Worm (Caenorhabditis elegans): ENCODE data around the gene rsp-6.

The rsp-6 gene

ce11 chrIV:7824649-7825048, 33.6 kb upstream of the rsp-6 start:
- TF ChIP-seq tra-4 (tag; optimal IDR thresholded peaks at IDR 0.05), result no peak
- TF ChIP-seq aly-1 (tag; optimal IDR thresholded peaks at IDR 0.05), result no peak
- TF ChIP-seq pes-1 (GFP tag; IDR thresholded peaks at IDR 0.05), result no peak
- no peak for TF ChIP-seq tbx-37 (GFP tag; conservative IDR thresholded peaks at IDR 0.05)
- TF ChIP-seq ama-1 (optimal IDR thresholded peaks at IDR 0.05), result no peak
- no peak for TF ChIP-seq tbx-11 (GFP tag; IDR thresholded peaks at IDR 0.05)
- no peak for TF ChIP-seq B0310.2 (tag; optimal IDR thresholded peaks at IDR 0.05)
- no peak for TF ChIP-seq hnd-1 (tag; optimal IDR thresholded peaks at IDR 0.05)
- no peak for TF ChIP-seq scrt-1 (GFP tag; IDR thresholded peaks at IDR 0.05)
- TF ChIP-seq sea-1 (GFP tag; conservative IDR thresholded peaks at IDR 0.05), result no peak
- no peak for TF ChIP-seq hmg-4 (GFP tag; optimal IDR thresholded peaks at IDR 0.05)

DNA sequence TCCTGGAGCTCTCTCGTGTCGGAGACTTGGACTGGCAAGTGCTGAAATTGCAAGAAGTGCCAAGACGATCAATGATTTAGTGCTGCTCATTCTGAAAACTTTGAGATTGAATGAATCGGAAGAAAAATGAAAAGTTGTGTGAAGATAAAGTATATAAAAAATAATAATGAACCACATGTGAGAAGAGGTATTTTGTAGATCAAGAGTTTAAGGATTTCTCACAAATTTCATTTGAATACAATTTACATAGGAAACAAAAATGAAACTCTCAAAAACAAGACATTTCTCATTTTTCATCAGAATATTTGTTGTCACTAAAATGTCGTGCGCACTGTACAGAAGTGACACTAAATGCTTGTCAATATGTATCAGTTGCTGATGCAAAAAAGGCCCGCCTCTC, 31.5 kb upstream of the rsp-6 start, which contains the start of gene T14A8.2:
Gene T14A8.2 (minus strand): TSS at position 101 of the 400 bp plus-strand sequence.
- TF ChIP-seq sea-1 (GFP tag; conservative IDR thresholded peaks at IDR 0.05) (no peak), scrt-1 (GFP tag; IDR thresholded peaks at IDR 0.05) (no peak), hnd-1 (tag; optimal IDR thresholded peaks at IDR 0.05) (no peak)

DNA sequence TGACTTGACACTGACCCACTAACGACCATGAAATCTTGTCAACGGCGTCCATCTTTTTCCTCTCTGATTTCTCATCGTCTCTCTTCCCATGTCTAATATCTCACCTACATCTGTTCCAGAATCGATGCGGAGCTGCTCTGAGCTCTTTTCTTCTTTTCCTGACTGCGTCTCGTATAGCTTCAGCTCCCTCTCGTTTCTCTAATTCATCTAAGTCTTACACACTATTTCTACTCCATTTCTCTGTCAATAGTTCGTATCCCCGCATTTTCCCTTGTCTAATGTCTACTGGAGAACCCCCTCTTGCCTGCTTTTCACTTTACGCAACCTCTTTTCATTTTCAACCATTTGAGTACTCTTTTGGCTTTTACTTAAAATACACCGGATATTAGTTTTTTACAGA, 26.8 kb upstream of the rsp-6 start, which contains the start of gene ric-3:
Gene ric-3 (plus strand): TSS at position 400 of the 400 bp plus-strand sequence.
- TF ChIP-seq tbx-37 (GFP tag; conservative IDR thresholded peaks at IDR 0.05) (no peak), sea-1 (GFP tag; conservative IDR thresholded peaks at IDR 0.05) (no peak), ceh-36 (tag; optimal IDR thresholded peaks at IDR 0.05) (no peak), ets-7 (tag; optimal IDR thresholded peaks at IDR 0.05) (no peak), hmbx-1 (tag; optimal IDR thresholded peaks at IDR 0.05) (no peak), tra-4 (tag; optimal IDR thresholded peaks at IDR 0.05) (no peak), ama-1 (optimal IDR thresholded peaks at IDR 0.05) (no peak), aly-1 (tag; optimal IDR thresholded peaks at IDR 0.05) (no peak), flt-1 (GFP tag; IDR thresholded peaks at IDR 0.05) (no peak)

- TF ChIP-seq ama-1 (optimal IDR thresholded peaks at IDR 0.05) (no peak), tbx-11 (GFP tag; IDR thresholded peaks at IDR 0.05) (no peak), ets-7 (tag; optimal IDR thresholded peaks at IDR 0.05) (no peak), sea-1 (GFP tag; conservative IDR thresholded peaks at IDR 0.05) (no peak), B0310.2 (tag; optimal IDR thresholded peaks at IDR 0.05) (no peak), ceh-13 (GFP tag; optimal IDR thresholded peaks at IDR 0.05) (no peak)
Observed at ce11 chrIV:7816402-7817102, 25.5 kb upstream of the rsp-6 start.

DNA sequence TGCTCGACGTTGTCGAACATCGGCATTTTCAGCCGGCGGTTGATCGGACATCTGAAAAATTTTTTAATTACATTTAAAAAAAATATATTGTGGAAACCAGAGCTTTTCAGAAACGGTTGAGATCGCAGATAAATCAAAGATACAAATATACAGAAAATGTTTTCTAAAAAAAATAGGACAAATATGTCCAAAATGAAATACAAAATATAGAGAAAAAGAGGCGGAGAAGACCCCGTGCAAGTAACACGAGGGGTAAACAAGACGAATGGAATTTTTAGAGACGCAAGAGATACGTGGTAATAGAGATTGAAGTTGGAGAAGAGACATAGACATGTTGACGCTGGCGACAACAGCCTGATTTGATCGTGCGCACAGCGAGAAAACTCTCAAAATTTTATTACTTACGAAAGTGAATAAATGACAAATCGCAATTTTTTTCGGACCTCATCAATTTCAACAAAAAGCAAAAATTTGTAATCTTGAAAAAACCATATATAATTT, 24.7 kb upstream of the rsp-6 start, which contains the start of gene cdgs-1:
Gene cdgs-1 (minus strand): TSS at position 51 of the 501 bp plus-strand sequence.
- no peak for TF ChIP-seq hmbx-1 (tag; optimal IDR thresholded peaks at IDR 0.05)
- no peak for TF ChIP-seq sea-1 (GFP tag; conservative IDR thresholded peaks at IDR 0.05)
- TF ChIP-seq pes-1 (GFP tag; IDR thresholded peaks at IDR 0.05), result no peak
- no peak for TF ChIP-seq F13C5.2 (tag; optimal IDR thresholded peaks at IDR 0.05)
- no peak for TF ChIP-seq ets-7 (tag; optimal IDR thresholded peaks at IDR 0.05)
- TF ChIP-seq aly-1 (tag; optimal IDR thresholded peaks at IDR 0.05), result no peak
- TF ChIP-seq tbx-11 (GFP tag; IDR thresholded peaks at IDR 0.05), result no peak
- TF ChIP-seq flt-1 (GFP tag; IDR thresholded peaks at IDR 0.05), result no peak
- TF ChIP-seq hnd-1 (tag; optimal IDR thresholded peaks at IDR 0.05), result no peak
- TF ChIP-seq tra-4 (tag; optimal IDR thresholded peaks at IDR 0.05), result no peak
- TF ChIP-seq ceh-36 (tag; optimal IDR thresholded peaks at IDR 0.05), result no peak
- TF ChIP-seq ceh-13 (GFP tag; optimal IDR thresholded peaks at IDR 0.05), result no peak
- no peak for TF ChIP-seq tbx-37 (GFP tag; conservative IDR thresholded peaks at IDR 0.05)
- no peak for TF ChIP-seq B0310.2 (tag; optimal IDR thresholded peaks at IDR 0.05)
- TF ChIP-seq scrt-1 (GFP tag; IDR thresholded peaks at IDR 0.05), result no peak
- no peak for TF ChIP-seq ama-1 (optimal IDR thresholded peaks at IDR 0.05)
- TF ChIP-seq hmg-4 (GFP tag; optimal IDR thresholded peaks at IDR 0.05), result no peak

DNA sequence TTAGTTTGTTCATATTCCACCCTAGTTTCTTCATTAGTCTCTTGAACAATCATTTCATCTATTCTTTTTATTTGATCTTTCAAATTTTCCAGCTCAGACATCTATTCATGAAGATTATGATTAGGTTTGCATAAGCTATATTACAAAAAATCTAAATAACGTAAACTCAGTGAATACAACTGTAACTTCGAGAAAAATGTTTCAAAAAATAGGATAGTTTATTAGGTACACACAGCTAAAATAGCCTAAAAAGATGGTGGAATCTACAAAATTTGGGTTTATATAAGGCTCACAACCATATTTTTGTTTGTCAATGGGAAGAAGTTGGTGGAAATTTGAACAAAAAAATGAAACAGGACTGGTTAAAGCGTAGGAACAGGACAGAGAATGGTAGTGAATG, 21.7 kb upstream of the rsp-6 start, which contains the start of gene zgpa-1:
Gene zgpa-1 (minus strand): TSS at position 101 of the 400 bp plus-strand sequence.
- TF ChIP-seq ets-7 (tag; optimal IDR thresholded peaks at IDR 0.05) (no peak), ama-1 (optimal IDR thresholded peaks at IDR 0.05) (no peak), hmbx-1 (tag; optimal IDR thresholded peaks at IDR 0.05) (no peak), tbx-11 (GFP tag; IDR thresholded peaks at IDR 0.05) (no peak), tbx-37 (GFP tag; conservative IDR thresholded peaks at IDR 0.05) (no peak), scrt-1 (GFP tag; IDR thresholded peaks at IDR 0.05) (no peak), hnd-1 (tag; optimal IDR thresholded peaks at IDR 0.05) (no peak), ceh-36 (tag; optimal IDR thresholded peaks at IDR 0.05) (no peak), ceh-13 (GFP tag; optimal IDR thresholded peaks at IDR 0.05) (no peak), sea-1 (GFP tag; conservative IDR thresholded peaks at IDR 0.05) (no peak), B0310.2 (tag; optimal IDR thresholded peaks at IDR 0.05) (no peak), aly-1 (tag; optimal IDR thresholded peaks at IDR 0.05) (no peak), tra-4 (tag; optimal IDR thresholded peaks at IDR 0.05) (no peak), flt-1 (GFP tag; IDR thresholded peaks at IDR 0.05) (no peak), pes-1 (GFP tag; IDR thresholded peaks at IDR 0.05) (no peak), F13C5.2 (tag; optimal IDR thresholded peaks at IDR 0.05) (no peak)

ce11 chrIV:7808583-7808982, 17.6 kb upstream of the rsp-6 start, which contains the start of gene C33H5.1:
C33H5.1 (plus strand) TSS chrIV:7808912.
- TF ChIP-seq pes-1 (GFP tag; IDR thresholded peaks at IDR 0.05), result no peak
- TF ChIP-seq ceh-36 (tag; optimal IDR thresholded peaks at IDR 0.05), result no peak
- no peak for TF ChIP-seq aly-1 (tag; optimal IDR thresholded peaks at IDR 0.05)
- TF ChIP-seq ceh-13 (GFP tag; optimal IDR thresholded peaks at IDR 0.05), result no peak
- TF ChIP-seq ets-7 (tag; optimal IDR thresholded peaks at IDR 0.05), result no peak
- TF ChIP-seq flt-1 (GFP tag; IDR thresholded peaks at IDR 0.05), result no peak
- no peak for TF ChIP-seq tbx-37 (GFP tag; conservative IDR thresholded peaks at IDR 0.05)
- TF ChIP-seq ama-1 (optimal IDR thresholded peaks at IDR 0.05), result no peak
- no peak for TF ChIP-seq scrt-1 (GFP tag; IDR thresholded peaks at IDR 0.05)
- no peak for TF ChIP-seq hmbx-1 (tag; optimal IDR thresholded peaks at IDR 0.05)
- TF ChIP-seq B0310.2 (tag; optimal IDR thresholded peaks at IDR 0.05), result no peak
